Worm (Caenorhabditis elegans) whole organism, early embryonic: Measurements from ENCODE around the gene F16B4.7.

ENCODE experiments used
- B0310.2 ChIP-seq: sonication (generic microtip); optimal IDR thresholded peaks from 2 replicates; lab custom pipeline; 2016; ENCODE audit warnings: mild to moderate bottlenecking, missing genetic modification characterization, missing compliant biosample characterization
- ama-1 ChIP-seq: fragments of 150-350 bp; optimal IDR thresholded peaks from 2 replicates; lab custom pipeline; 2014
- ceh-36 ChIP-seq: sonication (generic microtip); optimal IDR thresholded peaks from 2 replicates; lab custom pipeline; 2016; ENCODE audit warnings: missing genetic modification characterization, inconsistent platforms, missing compliant biosample characterization
- flt-1 ChIP-seq: fragments of 200-800 bp; sonication (Bioruptor generic); IDR thresholded peaks from 2 replicates; pipeline ENCODE4 v1.3.6; 2022; ENCODE audit warnings: missing genetic modification characterization, missing compliant biosample characterization
- hnd-1 ChIP-seq: sonication (generic microtip); optimal IDR thresholded peaks from 2 replicates; lab custom pipeline; 2016; ENCODE audit warnings: missing genetic modification characterization, missing compliant biosample characterization
- tbx-37 ChIP-seq: fragments of 200-800 bp; sonication (Bioruptor generic); conservative IDR thresholded peaks from 2 replicates; pipeline ENCODE4 v1.3.6; 2022; ENCODE audit warnings: missing genetic modification reagents, missing genetic modification characterization, missing compliant biosample characterization

DNA sequence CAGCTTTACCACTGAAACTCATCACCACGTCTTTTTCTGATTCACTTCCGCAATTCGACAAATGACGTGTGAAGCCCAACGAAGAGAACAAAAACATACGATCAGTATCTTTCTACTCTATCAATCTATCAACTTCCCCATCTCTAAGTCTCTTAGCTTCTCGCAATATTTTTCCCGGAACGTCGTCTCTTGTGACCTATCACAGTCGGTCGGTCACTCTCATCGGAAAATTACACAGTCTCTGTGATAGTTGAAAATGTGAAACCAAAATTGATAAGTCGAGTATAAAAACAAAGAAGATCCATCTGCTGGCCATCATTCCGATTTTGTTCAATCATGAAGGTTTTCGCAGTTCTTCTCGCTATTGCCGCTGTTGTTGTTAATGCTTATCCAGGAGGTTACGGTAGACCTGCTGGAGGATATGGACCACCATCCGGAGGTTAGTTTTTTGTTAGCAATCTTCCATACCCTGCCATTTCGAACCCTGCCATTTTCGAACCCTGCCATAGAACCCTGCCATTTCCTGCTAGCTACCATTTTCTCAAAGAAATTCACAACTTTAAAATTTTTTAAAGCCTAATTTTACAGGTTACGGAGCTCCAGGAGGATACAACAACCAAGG lies 8.4 kb downstream of the F16B4.7 start, which contains the start of gene F16B4.4:
- TF ChIP-seq tbx-37 (GFP tag; lab: Robert Waterston, UW) (no peak), ceh-36 (tag; lab: Kevin White, UChicago) (no peak), flt-1 (GFP tag; lab: Robert Waterston, UW) (no peak), hnd-1 (tag; lab: Kevin White, UChicago) (no peak), ama-1 (no peak), B0310.2 (no peak)
